Worm (Caenorhabditis elegans) whole organism, mixed stage, embryonic: Measurements from ENCODE around the gene F28F9.2.

Experiments used
- blmp-1 ChIP-seq: fragments of 150-350 bp; optimal IDR thresholded peaks from 2 replicates; lab custom pipeline; 2014; ENCODE audit warnings: missing biosample characterization, missing genetic modification characterization
- ces-1 ChIP-seq: fragments of 150-350 bp; optimal IDR thresholded peaks from 2 replicates; lab custom pipeline; 2014; ENCODE audit warnings: missing biosample characterization, missing genetic modification reagents, missing genetic modification characterization
- elt-3 ChIP-seq: fragments of 150-350 bp; optimal IDR thresholded peaks from 2 replicates; lab custom pipeline; 2014; ENCODE audit warnings: missing biosample characterization, missing genetic modification characterization
- lin-13 ChIP-seq: fragments of 150-350 bp; optimal IDR thresholded peaks from 2 replicates; lab custom pipeline; 2014; ENCODE audit warnings: missing biosample characterization, missing genetic modification characterization
- lsy-2 ChIP-seq: fragments of 150-350 bp; optimal IDR thresholded peaks from 2 replicates; lab custom pipeline; 2014; ENCODE audit warnings: missing biosample characterization, missing genetic modification characterization
- mab-5 ChIP-seq: fragments of 150-350 bp; optimal IDR thresholded peaks from 2 replicates; lab custom pipeline; 2014; ENCODE audit warnings: missing biosample characterization, missing genetic modification characterization
- mep-1 ChIP-seq: fragments of 150-350 bp; optimal IDR thresholded peaks from 2 replicates; lab custom pipeline; 2017; ENCODE audit warnings: missing biosample characterization, missing genetic modification reagents, missing genetic modification characterization, inconsistent platforms
- mls-2 ChIP-seq: sonication (generic microtip); optimal IDR thresholded peaks from 2 replicates; lab custom pipeline; 2016; ENCODE audit warnings: mild to moderate bottlenecking, missing genetic modification characterization, moderate library complexity, missing compliant biosample characterization
- nhr-12 ChIP-seq: fragments of 150-350 bp; optimal IDR thresholded peaks from 2 replicates; lab custom pipeline; 2014; ENCODE audit warnings: missing biosample characterization, missing genetic modification characterization
- nhr-237 ChIP-seq: fragments of 150-350 bp; optimal IDR thresholded peaks from 2 replicates; lab custom pipeline; 2014; ENCODE audit warnings: missing biosample characterization, missing genetic modification characterization
- nhr-28 ChIP-seq: fragments of 150-350 bp; optimal IDR thresholded peaks from 2 replicates; lab custom pipeline; 2014; ENCODE audit warnings: missing biosample characterization, missing genetic modification characterization
- pha-4 ChIP-seq: fragments of 150-350 bp; optimal IDR thresholded peaks from 2 replicates; lab custom pipeline; 2018; ENCODE audit warnings: missing biosample characterization, missing genetic modification reagents, missing genetic modification characterization
- unc-62 ChIP-seq: fragments of 150-350 bp; optimal IDR thresholded peaks from 2 replicates; lab custom pipeline; 2014; ENCODE audit warnings: missing biosample characterization, missing genetic modification reagents, missing genetic modification characterization
- zip-8 ChIP-seq: fragments of 150-350 bp; optimal IDR thresholded peaks from 2 replicates; lab custom pipeline; 2014; ENCODE audit warnings: missing biosample characterization, missing genetic modification characterization

- TF ChIP-seq nhr-12 (tag; lab: Kevin White, UChicago) (no peak), nhr-28 (tag; lab: Kevin White, UChicago) (no peak), zip-8 (tag; lab: Kevin White, UChicago) (no peak), lin-13 (tag; lab: Kevin White, UChicago) (no peak), unc-62 (GFP tag; lab: Kevin White, UChicago) (no peak), lsy-2 (tag; lab: Kevin White, UChicago) (no peak), blmp-1 (tag; lab: Kevin White, UChicago) (no peak), elt-3 (no peak), mls-2 (tag; lab: Kevin White, UChicago) (no peak), nhr-237 (tag; lab: Kevin White, UChicago) (no peak), ces-1 (GFP tag; lab: Kevin White, UChicago) (no peak), pha-4 (no peak), mab-5 (no peak), mep-1 (tag; lab: Kevin White, UChicago) (no peak)
Measured at ce11 chrIV:3807092-3807491, 32.4 kb upstream of the F28F9.2 start, which contains the start of gene M02B7.7.
